Worm (Caenorhabditis elegans) whole organism, young adult: ENCODE measurements around the gene fbxc-25.

ENCODE experiments used
- B0019.2 ChIP-seq: fragments of 200-800 bp; sonication (Bioruptor generic); conservative IDR thresholded peaks from 2 replicates; pipeline ENCODE4 v1.3.6; 2022; ENCODE audit warnings: missing genetic modification reagents, missing genetic modification characterization, missing compliant biosample characterization
- B0261.1 ChIP-seq: sonication (generic microtip); optimal IDR thresholded peaks from 2 replicates; lab custom pipeline; 2016; ENCODE audit warnings: mild to moderate bottlenecking, missing genetic modification characterization, moderate library complexity, missing compliant biosample characterization
- F23B12.7 ChIP-seq: sonication (generic microtip); optimal IDR thresholded peaks from 2 replicates; lab custom pipeline; 2017; ENCODE audit warnings: missing genetic modification characterization, mild to moderate bottlenecking, missing compliant biosample characterization, antibody characterized with exemption, moderate library complexity; ENCODE audit not compliant: insufficient read depth
- F33H1.4 ChIP-seq: fragments of 200-800 bp; sonication (Bioruptor generic); IDR thresholded peaks from 2 replicates; pipeline ENCODE4 v1.3.6; 2022; ENCODE audit warnings: missing genetic modification reagents, missing genetic modification characterization, missing compliant biosample characterization
- F57C9.4 ChIP-seq: sonication (generic microtip); optimal IDR thresholded peaks from 2 replicates; lab custom pipeline; 2017; ENCODE audit warnings: mild to moderate bottlenecking, missing genetic modification characterization, missing compliant biosample characterization
- K12H6.12 ChIP-seq: fragments of 200-800 bp; sonication (Bioruptor generic); optimal IDR thresholded peaks from 2 replicates; lab custom pipeline; 2018; ENCODE audit warnings: mild to moderate bottlenecking, missing genetic modification characterization, missing compliant biosample characterization
- T07F8.4 ChIP-seq: sonication (generic microtip); optimal IDR thresholded peaks from 2 replicates; lab custom pipeline; 2016; ENCODE audit warnings: mild to moderate bottlenecking, missing genetic modification characterization, moderate library complexity, missing compliant biosample characterization
- Y53F4B.3 ChIP-seq: fragments of 200-800 bp; sonication (Bioruptor generic); IDR thresholded peaks from 2 replicates; pipeline ENCODE4 v1.3.6; 2022; ENCODE audit warnings: missing genetic modification reagents, missing genetic modification characterization, missing compliant biosample characterization
- Y67H2A.10 ChIP-seq: fragments of 200-800 bp; sonication (Bioruptor generic); conservative IDR thresholded peaks from 2 replicates; pipeline ENCODE4 v1.3.6; 2022; ENCODE audit warnings: missing genetic modification reagents, missing genetic modification characterization, missing compliant biosample characterization
- akir-1 ChIP-seq: fragments of 200-800 bp; sonication (Bioruptor generic); optimal IDR thresholded peaks from 2 replicates; lab custom pipeline; 2018; ENCODE audit warnings: mild to moderate bottlenecking, missing genetic modification characterization, moderate library complexity, missing compliant biosample characterization
- attf-5 ChIP-seq: fragments of 200-800 bp; sonication (Bioruptor generic); optimal IDR thresholded peaks from 2 replicates; lab custom pipeline; 2018; ENCODE audit warnings: mild to moderate bottlenecking, missing genetic modification characterization, missing compliant biosample characterization
- ccch-3 ChIP-seq: fragments of 200-800 bp; sonication (Bioruptor generic); optimal IDR thresholded peaks from 2 replicates; lab custom pipeline; 2018; ENCODE audit warnings: mild to moderate bottlenecking, missing genetic modification characterization, missing compliant biosample characterization
- cebp-2 ChIP-seq: fragments of 200-800 bp; sonication (Bioruptor generic); IDR thresholded peaks from 2 replicates; pipeline ENCODE4 v1.3.6; 2022; ENCODE audit warnings: missing genetic modification characterization, missing compliant biosample characterization
- ceh-27 ChIP-seq: fragments of 200-800 bp; sonication (Bioruptor generic); optimal IDR thresholded peaks from 2 replicates; lab custom pipeline; 2018; ENCODE audit warnings: mild to moderate bottlenecking, missing genetic modification characterization, moderate library complexity, missing compliant biosample characterization
- ceh-58 ChIP-seq: fragments of 200-800 bp; sonication (Bioruptor generic); IDR thresholded peaks from 2 replicates; pipeline ENCODE4 v1.3.6; 2022; ENCODE audit warnings: missing genetic modification characterization, missing compliant biosample characterization
- dox-1 ChIP-seq: fragments of 200-800 bp; sonication (Bioruptor generic); IDR thresholded peaks from 2 replicates; pipeline ENCODE4 v1.3.6; 2022; ENCODE audit warnings: missing genetic modification reagents, missing genetic modification characterization, missing compliant biosample characterization
- fkh-3 ChIP-seq: sonication (generic microtip); optimal IDR thresholded peaks from 2 replicates; lab custom pipeline; 2016; ENCODE audit warnings: mild to moderate bottlenecking, missing genetic modification characterization, missing compliant biosample characterization
- let-526 ChIP-seq: fragments of 200-800 bp; sonication (Bioruptor generic); IDR thresholded peaks from 2 replicates; pipeline ENCODE4 v1.3.6; 2022; ENCODE audit warnings: missing genetic modification reagents, missing genetic modification characterization, missing compliant biosample characterization
- let-607 ChIP-seq, 2 experiments: fragments of 200-800 bp in 1 of 2; sonication (Bioruptor generic) in 1 of 2; sonication (generic microtip) in 1 of 2; optimal IDR thresholded peaks; 2 replicates each; lab custom pipeline; 2016 to 2018; ENCODE audit warnings: mild to moderate bottlenecking in 2 of 2, missing compliant biosample characterization in 2 of 2, missing genetic modification characterization in 2 of 2, moderate library complexity in 2 of 2, missing genotype in 1 of 2
- lin-26 ChIP-seq: fragments of 200-800 bp; sonication (Bioruptor generic); IDR thresholded peaks from 2 replicates; pipeline ENCODE4 v1.3.6; 2022; ENCODE audit warnings: missing genetic modification reagents, missing genetic modification characterization, missing compliant biosample characterization
- lin-35 ChIP-seq, 3 experiments: fragments of 150-350 bp in 2 of 3; sonication (generic microtip) in 1 of 3; optimal IDR thresholded peaks; 2 replicates each; lab custom pipeline; 2014 to 2018; ENCODE audit warnings: missing biosample characterization in 3 of 3, missing genetic modification characterization in 3 of 3, missing genetic modification reagents in 3 of 3
- lin-40 ChIP-seq: sonication (generic microtip); optimal IDR thresholded peaks from 2 replicates; lab custom pipeline; 2016; ENCODE audit warnings: missing genetic modification characterization, mild to moderate bottlenecking, missing compliant biosample characterization, missing genotype, missing genetic modification reagents
- lsl-1 ChIP-seq: fragments of 200-800 bp; sonication (Bioruptor generic); optimal IDR thresholded peaks from 2 replicates; lab custom pipeline; 2018; ENCODE audit warnings: mild to moderate bottlenecking, missing genetic modification characterization, moderate library complexity, missing compliant biosample characterization
- madf-3 ChIP-seq: fragments of 200-800 bp; sonication (Bioruptor generic); IDR thresholded peaks from 2 replicates; pipeline ENCODE4 v1.3.6; 2022; ENCODE audit warnings: missing genetic modification reagents, missing genetic modification characterization, missing compliant biosample characterization
- madf-8 ChIP-seq: fragments of 200-800 bp; sonication (Bioruptor generic); conservative IDR thresholded peaks from 2 replicates; pipeline ENCODE4 v1.3.6; 2022; ENCODE audit warnings: missing genetic modification reagents, missing genetic modification characterization, missing compliant biosample characterization
- nfya-2 ChIP-seq: fragments of 200-800 bp; sonication (Bioruptor generic); IDR thresholded peaks from 2 replicates; pipeline ENCODE4 v1.3.6; 2022; ENCODE audit warnings: missing genetic modification reagents, missing genetic modification characterization, missing compliant biosample characterization
- nhr-80 ChIP-seq: sonication (generic microtip); optimal IDR thresholded peaks from 2 replicates; lab custom pipeline; 2016; ENCODE audit warnings: missing genetic modification characterization, missing compliant biosample characterization
- pbrm-1 ChIP-seq: fragments of 200-800 bp; sonication (Bioruptor generic); IDR thresholded peaks from 2 replicates; pipeline ENCODE4 v1.3.6; 2022; ENCODE audit warnings: missing genetic modification reagents, missing genetic modification characterization, missing compliant biosample characterization
- rpc-1 ChIP-seq, 2 experiments: fragments of 150-350 bp in 1 of 2; sonication (generic microtip) in 1 of 2; optimal IDR thresholded peaks; 2 replicates each; lab custom pipeline; 2014 to 2018; ENCODE audit warnings: missing biosample characterization in 1 of 2, missing genetic modification characterization in 1 of 2, missing genetic modification reagents in 1 of 2, missing genotype in 1 of 2
- snpc-1.3 ChIP-seq: sonication (generic microtip); optimal IDR thresholded peaks from 2 replicates; lab custom pipeline; 2017; ENCODE audit warnings: missing genetic modification characterization, mild to moderate bottlenecking, missing compliant biosample characterization, antibody characterized with exemption, moderate library complexity, missing genotype, missing genetic modification reagents; ENCODE audit not compliant: insufficient read depth
- snpc-3.4 ChIP-seq: sonication (generic microtip); optimal IDR thresholded peaks from 2 replicates; lab custom pipeline; 2017; ENCODE audit warnings: missing genetic modification characterization, mild to moderate bottlenecking, missing compliant biosample characterization, antibody characterized with exemption, moderate library complexity, missing genotype, missing genetic modification reagents
- sptf-2 ChIP-seq: fragments of 200-800 bp; sonication (Bioruptor generic); optimal IDR thresholded peaks from 2 replicates; lab custom pipeline; 2018; ENCODE audit warnings: mild to moderate bottlenecking, missing genetic modification characterization, missing compliant biosample characterization
- tbp1 ChIP-seq: fragments of 200-800 bp; sonication (Bioruptor generic); optimal IDR thresholded peaks from 2 replicates; lab custom pipeline; 2018; ENCODE audit warnings: mild to moderate bottlenecking, missing genetic modification characterization, missing compliant biosample characterization
- unc-130 ChIP-seq: sonication (generic microtip); optimal IDR thresholded peaks from 2 replicates; lab custom pipeline; 2016; ENCODE audit warnings: missing genetic modification reagents, missing genetic modification characterization, missing compliant biosample characterization
- zim-3 ChIP-seq: sonication (generic microtip); optimal IDR thresholded peaks from 2 replicates; lab custom pipeline; 2017; ENCODE audit warnings: mild to moderate bottlenecking, missing genetic modification characterization, moderate library complexity, missing compliant biosample characterization

fbxc-25 gene

DNA sequence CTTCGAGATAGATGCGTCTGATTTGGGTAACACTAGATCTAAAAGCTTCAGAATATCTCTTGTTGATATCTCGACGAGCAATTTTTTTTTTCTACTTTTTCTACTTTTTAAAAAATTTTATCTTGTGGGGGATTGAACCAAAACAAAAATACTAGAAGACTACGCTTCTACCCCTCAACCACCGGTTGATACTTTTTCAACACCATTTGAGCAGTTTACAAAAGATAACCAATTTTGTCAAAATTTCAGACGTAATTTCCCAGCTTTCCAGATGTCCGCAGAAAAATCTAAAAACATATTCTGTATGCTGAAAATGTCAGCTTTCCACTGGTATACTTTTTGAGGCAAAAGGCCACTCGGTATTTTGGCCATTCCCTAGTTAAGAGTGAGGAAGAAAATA is 8.5 kb upstream of the fbxc-25 start:
- peak; percentile 86 for TF ChIP-seq tbp1
- peak; percentile 46 for TF ChIP-seq rpc-1 (optimal IDR thresholded peaks at IDR 0.05; lab: Kevin White, UChicago)
- peak; percentile 70 for TF ChIP-seq rpc-1 (tag; optimal IDR thresholded peaks at IDR 0.05; lab: Kevin White, UChicago)
- TF ChIP-seq B0261.1 (tag; lab: Kevin White, UChicago) = peak; percentile 54
- TF ChIP-seq lin-35 (GFP tag; optimal IDR thresholded peaks at IDR 0.05; lab: Kevin White, UChicago) = no peak
- TF ChIP-seq F57C9.4 (tag; lab: Kevin White, UChicago) = no peak

DNA sequence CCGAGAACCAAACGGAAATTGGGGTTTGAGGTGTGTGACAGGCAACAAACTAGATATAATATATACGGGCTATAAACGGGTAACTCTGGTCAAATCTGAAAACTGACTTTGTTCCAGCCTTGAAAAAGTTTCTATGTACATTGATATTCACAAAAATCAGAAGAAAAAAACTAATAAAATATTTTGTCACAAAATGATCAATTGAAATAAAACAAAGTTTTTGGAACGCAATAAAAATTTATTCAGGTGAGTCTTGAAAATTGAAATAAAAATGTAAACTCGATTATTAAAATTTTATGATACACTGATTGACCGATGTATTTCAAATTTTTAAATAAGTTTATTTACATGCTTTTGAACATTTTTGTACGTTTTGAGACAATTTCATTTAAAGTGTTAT is 6.3 kb upstream of the fbxc-25 start, which contains the start of gene B0281.6:
TSS of gene B0281.6 (minus strand) at position 101 of the 400 bp plus-strand sequence.
- TF ChIP-seq K12H6.12 (tag; lab: Kevin White, UChicago) = no peak
- no peak for TF ChIP-seq rpc-1 (optimal IDR thresholded peaks at IDR 0.05; lab: Kevin White, UChicago)
- no peak for TF ChIP-seq rpc-1 (tag; optimal IDR thresholded peaks at IDR 0.05; lab: Kevin White, UChicago)
- TF ChIP-seq ceh-58 = no peak
- TF ChIP-seq pbrm-1 (GFP tag; lab: Robert Waterston, UW) = no peak
- no peak for TF ChIP-seq B0019.2
- TF ChIP-seq let-607 (tag; optimal IDR thresholded peaks at IDR 0.05; lab: Kevin White, UChicago) = no peak
- no peak for TF ChIP-seq snpc-1.3 (tag; lab: Kevin White, UChicago)
- no peak for TF ChIP-seq unc-130 (GFP tag; lab: Kevin White, UChicago)
- TF ChIP-seq ceh-27 (GFP tag; lab: Kevin White, UChicago) = no peak
- no peak for TF ChIP-seq let-526 (GFP tag; lab: Robert Waterston, UW)
- no peak for TF ChIP-seq sptf-2 (GFP tag; lab: Kevin White, UChicago)
- no peak for TF ChIP-seq lsl-1 (GFP tag; lab: Kevin White, UChicago)
- no peak for TF ChIP-seq lin-40 (tag; lab: Kevin White, UChicago)
- TF ChIP-seq snpc-3.4 (tag; lab: Kevin White, UChicago) = no peak
- no peak for TF ChIP-seq madf-3
- TF ChIP-seq madf-8 (GFP tag; lab: Robert Waterston, UW) = no peak
- TF ChIP-seq attf-5 (GFP tag; lab: Kevin White, UChicago) = no peak
- TF ChIP-seq F33H1.4 (GFP tag; lab: Robert Waterston, UW) = no peak
- TF ChIP-seq akir-1 (GFP tag; lab: Kevin White, UChicago) = no peak
- no peak for TF ChIP-seq B0261.1 (tag; lab: Kevin White, UChicago)

DNA sequence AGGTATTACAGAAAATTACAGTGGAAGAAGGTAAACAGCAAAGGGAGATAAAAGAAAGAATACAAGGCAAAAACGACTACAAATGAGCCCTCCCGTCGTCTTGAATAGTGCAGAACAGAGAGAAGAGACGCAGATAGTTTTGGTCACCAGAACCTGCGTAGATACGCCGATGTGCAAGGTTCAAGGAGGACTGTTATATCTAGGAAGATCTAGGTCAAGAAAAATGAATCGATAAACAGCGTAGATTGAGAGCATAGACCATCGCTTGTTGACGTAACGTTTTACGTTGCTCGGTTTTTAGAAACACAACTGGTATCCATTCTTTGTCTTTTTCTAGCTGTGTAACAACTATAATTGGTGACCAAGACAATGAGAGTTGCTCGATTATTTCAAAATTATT is 4.8 kb upstream of the fbxc-25 start, which contains the start of gene B0281.5:
TSS of gene B0281.5 (minus strand) at position 101 of the 400 bp plus-strand sequence.
- TF ChIP-seq lin-26 (GFP tag; lab: Robert Waterston, UW) (no peak), F23B12.7 (tag; lab: Kevin White, UChicago) (no peak), nfya-2 (no peak), zim-3 (tag; lab: Kevin White, UChicago) (no peak), nhr-80 (tag; lab: Kevin White, UChicago) (no peak), fkh-3 (tag; lab: Kevin White, UChicago) (no peak), dox-1 (GFP tag; lab: Robert Waterston, UW) (no peak), Y67H2A.10 (GFP tag; lab: Robert Waterston, UW) (no peak), T07F8.4 (tag; lab: Kevin White, UChicago) (no peak), ccch-3 (GFP tag; lab: Kevin White, UChicago) (no peak), cebp-2 (no peak), B0019.2 (no peak), Y53F4B.3 (GFP tag; lab: Robert Waterston, UW) (no peak), ceh-58 (no peak)
